Fruit fly (Drosophila melanogaster): ENCODE data around the gene CG46304.

CG46304 gene

dm6 chr2L:18907491-18907890, 38.6 kb upstream of the CG46304 start (continued):
- TF ChIP-seq CG8632 (GFP tag; optimal IDR thresholded peaks at IDR 0.05) (no peak), CG11902 (GFP tag; optimal IDR thresholded peaks at IDR 0.05) (no peak)

dm6 chr2L:18914829-18915228, 31.3 kb upstream of the CG46304 start:
- TF ChIP-seq lz (GFP tag; optimal IDR thresholded peaks at IDR 0.05) (no peak), fkh (GFP tag; optimal IDR thresholded peaks at IDR 0.05) (no peak), Smox (GFP tag; optimal IDR thresholded peaks at IDR 0.05) (no peak), CG3919 (GFP tag; optimal IDR thresholded peaks at IDR 0.05) (no peak), CG6276 (GFP tag; optimal IDR thresholded peaks at IDR 0.05) (no peak), pdm3 (GFP tag; optimal IDR thresholded peaks at IDR 0.05) (no peak), CG11294 (GFP tag; IDR thresholded peaks at IDR 0.05) (no peak)

dm6 chr2L:18917584-18917983, 28.5 kb upstream of the CG46304 start:
- TF ChIP-seq Ets21C (GFP tag; optimal IDR thresholded peaks at IDR 0.05) (no peak), Lpt (GFP tag; optimal IDR thresholded peaks at IDR 0.05) (no peak), fkh (GFP tag; optimal IDR thresholded peaks at IDR 0.05) (peak; percentile 32), Smox (GFP tag; optimal IDR thresholded peaks at IDR 0.05) (no peak)

- TF ChIP-seq Gug (GFP tag; IDR thresholded peaks at IDR 0.05) = no peak
- TF ChIP-seq dsx (GFP tag; optimal IDR thresholded peaks at IDR 0.05; ENCODE audit: poor library complexity, severe bottlenecking) = no peak
- no peak for TF ChIP-seq Ets96B (tag; optimal IDR thresholded peaks at IDR 0.05)
- no peak for TF ChIP-seq Smox (GFP tag; optimal IDR thresholded peaks at IDR 0.05)
- no peak for TF ChIP-seq CG1621 (tag; optimal IDR thresholded peaks at IDR 0.05)
- no peak for TF ChIP-seq CG8632 (GFP tag; optimal IDR thresholded peaks at IDR 0.05)
- no peak for TF ChIP-seq CG6808 (GFP tag; optimal IDR thresholded peaks at IDR 0.05)
- TF ChIP-seq Eip75B (GFP tag; optimal IDR thresholded peaks at IDR 0.05) = no peak
- TF ChIP-seq eg (GFP tag; IDR thresholded peaks at IDR 0.05) = no peak
- TF ChIP-seq CG6854 (GFP tag; optimal IDR thresholded peaks at IDR 0.05) = no peak
- TF ChIP-seq CG8119 (GFP tag; IDR thresholded peaks at IDR 0.05) = no peak
These were observed 26.6 kb upstream of the CG46304 start for dm6 chr2L:18919474-18919873.

dm6 chr2L:18921246-18921645, 24.9 kb upstream of the CG46304 start:
- no peak for TF ChIP-seq acj6 (GFP tag; optimal IDR thresholded peaks at IDR 0.05)
- peak; percentile 28 for TF ChIP-seq Hr39 (GFP tag; optimal IDR thresholded peaks at IDR 0.05)
- TF ChIP-seq Eip78C (GFP tag) = peak; percentile 71
- peak; percentile 41 for TF ChIP-seq CG31627 (GFP tag; optimal IDR thresholded peaks at IDR 0.05)
- peak; percentile 40 for TF ChIP-seq lz (GFP tag; optimal IDR thresholded peaks at IDR 0.05)
- peak; percentile 15 for TF ChIP-seq topi (GFP tag; optimal IDR thresholded peaks at IDR 0.05)
- peak; percentile 56 for TF ChIP-seq svp (GFP tag)
- TF ChIP-seq Met (GFP tag; optimal IDR thresholded peaks at IDR 0.05) = peak; percentile 19
- peak; percentile 46 for TF ChIP-seq Smox (GFP tag; optimal IDR thresholded peaks at IDR 0.05)
- peak; percentile 9 for TF ChIP-seq CG34406 (GFP tag; optimal IDR thresholded peaks at IDR 0.05)
- TF ChIP-seq cyc (GFP tag; optimal IDR thresholded peaks at IDR 0.05) = peak; percentile 33
- no peak for TF ChIP-seq spab (GFP tag; optimal IDR thresholded peaks at IDR 0.05)
- TF ChIP-seq esn (GFP tag; optimal IDR thresholded peaks at IDR 0.05) = peak; percentile 33
- TF ChIP-seq Ets21C (GFP tag; optimal IDR thresholded peaks at IDR 0.05) = peak; percentile 21
- TF ChIP-seq Sox102F (GFP tag; optimal IDR thresholded peaks at IDR 0.05) = peak; percentile 34
- no peak for TF ChIP-seq CG11294 (GFP tag; IDR thresholded peaks at IDR 0.05)
- TF ChIP-seq Gug (GFP tag; IDR thresholded peaks at IDR 0.05) = no peak
- TF ChIP-seq CG15336 (GFP tag; IDR thresholded peaks at IDR 0.05) = no peak
- peak; percentile 18 for TF ChIP-seq Ets96B (tag; optimal IDR thresholded peaks at IDR 0.05)
- TF ChIP-seq CG6163 (GFP tag; IDR thresholded peaks at IDR 0.05) = no peak
- TF ChIP-seq CG11762 (GFP tag; optimal IDR thresholded peaks at IDR 0.05; ENCODE audit: insufficient read depth) = no peak
- no peak for TF ChIP-seq eg (GFP tag; IDR thresholded peaks at IDR 0.05)
- no peak for TF ChIP-seq CG7368 (GFP tag; optimal IDR thresholded peaks at IDR 0.05)
- TF ChIP-seq CG3919 (GFP tag; optimal IDR thresholded peaks at IDR 0.05) = peak; percentile 18
- no peak for TF ChIP-seq CG10631 (GFP tag; optimal IDR thresholded peaks at IDR 0.05)
- no peak for TF ChIP-seq Blimp-1 (GFP tag; optimal IDR thresholded peaks at IDR 0.05)
- no peak for TF ChIP-seq Hr4 (GFP tag; optimal IDR thresholded peaks at IDR 0.05)
- TF ChIP-seq CG6808 (GFP tag; optimal IDR thresholded peaks at IDR 0.05) = no peak
